Fruit fly (Drosophila melanogaster): ENCODE results near the gene Pak.

DNA sequence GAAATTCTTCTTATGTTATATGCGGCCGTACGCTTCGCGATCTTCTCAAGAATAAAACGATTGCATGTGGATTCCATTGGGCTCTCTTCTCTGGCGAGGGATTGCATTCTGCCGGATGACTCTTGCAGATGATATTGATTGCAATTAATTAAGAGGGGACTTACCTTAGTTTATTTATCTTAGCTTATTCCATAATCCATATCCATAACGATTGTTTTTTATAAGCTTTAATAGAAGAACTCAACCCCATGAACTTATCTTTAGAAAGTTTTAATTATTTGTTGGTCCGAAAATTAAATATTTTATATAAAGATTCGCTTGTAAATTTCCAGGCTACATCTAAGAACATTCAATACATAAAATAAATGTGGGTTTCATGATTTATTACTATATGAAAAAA lies 25.2 kb downstream of the Pak start, which contains the start of gene CRAT:
- TF ChIP-seq h (GFP tag; optimal IDR thresholded peaks at IDR 0.05) = no peak
- no peak for TF ChIP-seq psq (GFP tag; optimal IDR thresholded peaks at IDR 0.05)
- no peak for TF ChIP-seq Hnf4 (GFP tag; optimal IDR thresholded peaks at IDR 0.05)
- TF ChIP-seq foxo (GFP tag; optimal IDR thresholded peaks at IDR 0.05) = no peak
- no peak for TF ChIP-seq Dfd (GFP tag; optimal IDR thresholded peaks at IDR 0.05)
- no peak for TF ChIP-seq Abd-B (GFP tag; optimal IDR thresholded peaks at IDR 0.05)
- TF ChIP-seq CG32264 (GFP tag; optimal IDR thresholded peaks at IDR 0.05) = no peak
- no peak for TF ChIP-seq Hr83 (GFP tag; optimal IDR thresholded peaks at IDR 0.05; ENCODE audit: poor library complexity, severe bottlenecking)
